Worm (Caenorhabditis elegans) whole organism, L4/young adult: ENCODE data around the gene F42D1.4.

ENCODE experiments used
- W03F9.2 ChIP-seq: fragments of 150-350 bp; optimal IDR thresholded peaks from 2 replicates; lab custom pipeline; 2014; ENCODE audit warnings: missing biosample characterization, missing genetic modification characterization
- dao-5 ChIP-seq: sonication (generic microtip); optimal IDR thresholded peaks from 2 replicates; lab custom pipeline; 2016; ENCODE audit warnings: missing genotype, missing genetic modification characterization, moderate library complexity, missing compliant biosample characterization
- him-1 ChIP-seq: sonication (generic microtip); optimal IDR thresholded peaks from 2 replicates; lab custom pipeline; 2016; ENCODE audit warnings: missing genotype, missing genetic modification reagents, missing genetic modification characterization, missing compliant biosample characterization

F42D1.4 gene

ce11 chrX:14806936-14807335 lies at the start of gene F42D1.4:
Gene F42D1.4 (plus strand): TSS chrX:14807236.
- TF ChIP-seq dao-5 (tag; lab: Kevin White, UChicago): no peak
- TF ChIP-seq him-1: no peak
- no peak for TF ChIP-seq W03F9.2 (tag; lab: Kevin White, UChicago)

DNA sequence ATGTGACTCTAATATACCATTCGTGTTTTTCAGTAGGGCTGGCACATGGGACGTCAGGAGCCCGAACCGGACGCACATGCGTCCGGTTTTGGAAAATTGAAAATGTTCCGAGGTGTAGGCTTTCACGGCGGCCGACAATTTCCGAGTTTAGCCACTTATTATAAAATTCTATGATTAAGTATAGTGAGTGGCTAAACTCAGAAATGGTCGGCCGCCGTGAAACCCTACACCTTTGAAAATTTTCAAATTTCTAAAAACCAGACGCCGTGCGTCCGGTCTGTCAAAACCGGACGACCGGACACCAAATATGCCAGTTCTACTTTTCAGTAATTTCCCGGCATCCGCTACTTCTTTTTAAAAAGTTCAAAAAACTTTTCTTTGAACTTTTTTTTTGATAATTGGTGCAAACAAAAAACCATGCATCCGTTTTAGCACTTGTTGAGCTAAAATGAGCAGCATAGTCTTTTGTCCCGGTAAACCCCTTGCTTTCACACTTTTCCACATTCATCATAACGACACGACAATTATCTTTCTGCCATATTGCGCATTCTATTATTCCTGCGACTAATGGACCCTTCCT lies 49.3 kb upstream of the F42D1.4 start:
- TF ChIP-seq dao-5 (tag; lab: Kevin White, UChicago): no peak
- TF ChIP-seq him-1: no peak
- TF ChIP-seq W03F9.2 (tag; lab: Kevin White, UChicago): no peak

DNA sequence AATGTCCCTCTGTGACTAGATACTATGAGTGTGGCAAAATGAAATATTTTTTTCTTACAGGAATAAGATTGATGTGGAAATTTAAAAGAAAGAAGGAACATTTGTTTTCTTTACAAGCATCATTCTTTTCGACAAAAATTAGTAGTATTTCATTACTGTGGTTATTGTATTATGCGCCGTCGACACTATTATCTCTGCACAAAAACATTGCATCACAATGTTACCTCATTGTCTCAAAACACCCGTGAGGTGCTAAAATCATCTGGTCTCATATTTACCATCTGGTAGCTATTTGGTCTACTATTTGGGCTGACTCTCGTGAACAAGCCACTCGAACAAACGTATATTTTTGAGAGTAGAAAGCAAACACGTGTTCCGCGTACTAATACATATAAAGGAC lies 47.5 kb upstream of the F42D1.4 start:
- TF ChIP-seq W03F9.2 (tag; lab: Kevin White, UChicago): no peak
- no peak for TF ChIP-seq him-1
- TF ChIP-seq dao-5 (tag; lab: Kevin White, UChicago): no peak

DNA sequence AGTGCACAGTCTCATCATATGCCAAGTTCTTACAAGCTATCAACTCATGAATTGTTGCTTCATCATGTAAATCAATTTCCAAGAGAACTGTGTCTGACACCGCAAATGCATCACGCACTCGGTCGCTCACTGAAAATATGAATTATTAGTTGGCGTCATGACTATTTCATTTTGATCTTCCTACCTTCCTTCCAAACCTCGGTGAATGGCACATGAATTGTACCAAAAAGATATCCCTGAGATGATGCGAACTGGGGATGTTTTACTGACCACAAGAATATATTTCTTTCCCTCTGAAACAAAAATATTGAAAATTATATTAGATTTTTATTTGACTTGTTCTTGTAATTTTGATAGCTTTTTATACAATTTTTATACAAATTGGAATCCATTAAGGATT lies 46.9 kb upstream of the F42D1.4 start:
- no peak for TF ChIP-seq him-1
- TF ChIP-seq dao-5 (tag; lab: Kevin White, UChicago): no peak
- TF ChIP-seq W03F9.2 (tag; lab: Kevin White, UChicago): no peak

DNA sequence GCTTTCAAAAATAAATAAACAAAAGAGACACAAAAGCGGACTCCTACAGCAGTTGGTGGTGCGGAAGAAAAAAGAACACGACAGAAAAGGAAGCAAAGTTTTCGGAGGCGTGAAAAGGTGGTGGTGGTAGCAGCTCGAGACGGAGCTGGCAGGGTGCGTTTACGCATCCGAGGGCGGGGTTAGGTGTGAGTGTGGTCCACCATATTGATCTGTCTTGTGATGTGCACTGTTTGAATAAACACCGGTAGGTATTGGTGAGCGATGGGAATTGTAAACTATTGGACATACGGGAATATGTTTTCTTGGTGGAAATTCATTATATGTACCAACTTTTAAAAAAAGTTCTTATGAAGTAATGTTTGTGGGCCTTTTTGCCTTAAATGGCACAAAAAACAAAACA lies 46.0 kb upstream of the F42D1.4 start, which contains the start of gene C05G5.5:
C05G5.5 (minus strand) TSS at position 101 of the 400 bp plus-strand sequence.
- TF ChIP-seq dao-5 (tag; lab: Kevin White, UChicago) (no peak), him-1 (no peak), W03F9.2 (tag; lab: Kevin White, UChicago) (no peak)

ce11 chrX:14767813-14768212 lies 39.2 kb upstream of the F42D1.4 start:
- TF ChIP-seq him-1: no peak
- TF ChIP-seq W03F9.2 (tag; lab: Kevin White, UChicago): no peak
- TF ChIP-seq dao-5 (tag; lab: Kevin White, UChicago): no peak

- TF ChIP-seq W03F9.2 (tag; lab: Kevin White, UChicago): no peak
- TF ChIP-seq dao-5 (tag; lab: Kevin White, UChicago): no peak
- TF ChIP-seq him-1: no peak
Observed at ce11 chrX:14768989-14769388, 38.0 kb upstream of the F42D1.4 start.

- no peak for TF ChIP-seq him-1
- no peak for TF ChIP-seq dao-5 (tag; lab: Kevin White, UChicago)
- no peak for TF ChIP-seq W03F9.2 (tag; lab: Kevin White, UChicago)
Observed at ce11 chrX:14770336-14770735, 36.7 kb upstream of the F42D1.4 start.

ce11 chrX:14771682-14772081 lies 35.4 kb upstream of the F42D1.4 start, which contains the start of gene Y16B4A.2:
Gene Y16B4A.2 (minus strand): TSS chrX:14771851.
- TF ChIP-seq dao-5 (tag; lab: Kevin White, UChicago): no peak
- no peak for TF ChIP-seq W03F9.2 (tag; lab: Kevin White, UChicago)
- TF ChIP-seq him-1: no peak

DNA sequence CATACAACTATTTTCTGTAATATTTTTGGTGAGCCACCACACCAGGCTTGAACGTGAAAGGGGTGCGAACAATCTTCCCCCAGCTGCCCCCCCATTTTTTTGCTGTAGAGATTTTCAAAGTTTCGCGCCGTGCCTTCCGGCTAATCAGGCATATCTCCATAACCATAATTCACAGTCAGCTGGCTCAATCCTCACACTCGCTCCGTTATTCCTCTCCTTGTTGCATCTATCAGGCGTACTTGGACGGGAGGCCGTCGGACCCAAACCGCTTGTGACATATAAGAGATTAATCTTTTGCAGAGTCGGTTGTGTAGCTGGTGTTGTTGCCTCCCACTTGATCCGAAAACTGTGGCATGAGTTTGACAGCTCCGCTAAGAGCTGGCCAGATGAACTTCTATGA lies 33.8 kb upstream of the F42D1.4 start, which contains the start of gene unc-3:
unc-3 (plus strand) TSS at position 301 of the 400 bp plus-strand sequence.
- no peak for TF ChIP-seq him-1
- TF ChIP-seq W03F9.2 (tag; lab: Kevin White, UChicago): no peak
- no peak for TF ChIP-seq dao-5 (tag; lab: Kevin White, UChicago)

DNA sequence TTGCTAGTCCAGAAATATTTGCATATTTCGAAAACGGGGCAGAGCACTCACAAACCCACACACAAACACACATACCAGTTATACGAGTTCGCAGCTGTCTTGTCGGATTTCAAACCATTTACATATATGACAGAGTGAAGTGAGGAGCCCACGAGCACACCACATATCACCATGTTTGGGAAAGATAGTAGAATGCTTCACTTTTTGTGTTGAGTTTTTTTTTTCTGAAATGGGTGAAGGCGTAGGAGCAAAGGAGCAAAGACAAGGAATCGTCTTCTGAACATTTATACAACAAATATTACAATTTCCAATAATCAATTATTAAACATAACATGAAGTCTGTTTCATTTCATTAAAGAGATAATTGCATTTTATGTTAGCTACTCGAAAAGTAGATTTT lies 31.8 kb upstream of the F42D1.4 start:
- TF ChIP-seq W03F9.2 (tag; lab: Kevin White, UChicago) (no peak), dao-5 (tag; lab: Kevin White, UChicago) (no peak), him-1 (no peak)

ce11 chrX:14776312-14776711 lies 30.7 kb upstream of the F42D1.4 start:
- no peak for TF ChIP-seq W03F9.2 (tag; lab: Kevin White, UChicago)
- TF ChIP-seq dao-5 (tag; lab: Kevin White, UChicago): no peak
- TF ChIP-seq him-1: no peak

- no peak for TF ChIP-seq dao-5 (tag; lab: Kevin White, UChicago)
- no peak for TF ChIP-seq him-1
- no peak for TF ChIP-seq W03F9.2 (tag; lab: Kevin White, UChicago)
Observed at ce11 chrX:14778112-14778511, 28.9 kb upstream of the F42D1.4 start.

ce11 chrX:14780176-14780575 lies 26.9 kb upstream of the F42D1.4 start:
- TF ChIP-seq W03F9.2 (tag; lab: Kevin White, UChicago): no peak
- TF ChIP-seq him-1: no peak
- no peak for TF ChIP-seq dao-5 (tag; lab: Kevin White, UChicago)
